Fruit fly (Drosophila melanogaster) whole organism, embryonic: ENCODE measurements around the gene LUBEL.
A peak's percentile ranks its signal among the peaks of the same experiment; 100 is the strongest.

ENCODE experiments used
- Antp ChIP-seq: fragments of 200-800 bp; sonication (Bioruptor generic); optimal IDR thresholded peaks from 3 replicates; lab custom pipeline; 2016; ENCODE audit warnings: missing biosample characterization, missing genetic modification characterization
- B-H2 ChIP-seq: fragments of 200-800 bp; sonication (Bioruptor generic); optimal IDR thresholded peaks from 2 replicates; lab custom pipeline; 2018; ENCODE audit warnings: missing biosample characterization, mild to moderate bottlenecking, missing genetic modification characterization
- BEAF-32 ChIP-seq: fragments of 200-800 bp; sonication (Bioruptor generic); optimal IDR thresholded peaks from 3 replicates; lab custom pipeline; 2017; ENCODE audit warnings: missing biosample characterization, missing genetic modification characterization, mild to moderate bottlenecking, moderate library complexity, missing genetic modification reagents
- BtbVII ChIP-seq: fragments of 200-800 bp; sonication (Bioruptor generic); optimal IDR thresholded peaks from 3 replicates; lab custom pipeline; 2017; ENCODE audit warnings: missing biosample characterization, mild to moderate bottlenecking, missing genetic modification characterization
- CG10543 ChIP-seq: fragments of 200-800 bp; sonication (Bioruptor generic); optimal IDR thresholded peaks from 3 replicates; lab custom pipeline; 2017; ENCODE audit warnings: missing biosample characterization, mild to moderate bottlenecking, missing genetic modification characterization, moderate library complexity
- CG11695 ChIP-seq: fragments of 200-800 bp; sonication (Bioruptor generic); IDR thresholded peaks from 3 replicates; pipeline ENCODE4 v1.3.6; 2022; ENCODE audit warnings: missing biosample characterization, missing genetic modification characterization
- CG1233 ChIP-seq: fragments of 200-800 bp; sonication (Bioruptor generic); optimal IDR thresholded peaks from 4 replicates; lab custom pipeline; 2018; ENCODE audit warnings: missing biosample characterization, mild to moderate bottlenecking, missing genetic modification characterization
- CG13894 ChIP-seq: fragments of 200-800 bp; sonication (Bioruptor generic); optimal IDR thresholded peaks from 3 replicates; lab custom pipeline; 2018; ENCODE audit warnings: missing biosample characterization, mild to moderate bottlenecking, missing genetic modification characterization, moderate library complexity
- CG15601 ChIP-seq: fragments of 200-800 bp; sonication (Bioruptor generic); optimal IDR thresholded peaks from 3 replicates; lab custom pipeline; 2019; ENCODE audit warnings: missing biosample characterization, mild to moderate bottlenecking, missing genetic modification characterization, moderate library complexity
- CG1602 ChIP-seq: fragments of 200-800 bp; sonication (Bioruptor generic); optimal IDR thresholded peaks from 3 replicates; lab custom pipeline; 2016; ENCODE audit warnings: missing biosample characterization, missing genetic modification characterization
- CG17186 ChIP-seq: fragments of 200-800 bp; sonication (Bioruptor generic); optimal IDR thresholded peaks from 3 replicates; lab custom pipeline; 2017; ENCODE audit warnings: missing biosample characterization, missing genetic modification reagents, missing genetic modification characterization
- CG17568 ChIP-seq: fragments of 200-800 bp; sonication (Bioruptor generic); optimal IDR thresholded peaks from 2 replicates; lab custom pipeline; 2018; ENCODE audit warnings: missing biosample characterization, mild to moderate bottlenecking, missing genetic modification characterization, moderate library complexity
- CG17612 ChIP-seq: fragments of 200-800 bp; sonication (Bioruptor generic); IDR thresholded peaks from 2 replicates; pipeline ENCODE4 v1.3.6; 2022; ENCODE audit warnings: missing biosample characterization, missing genetic modification characterization
- CG18476 ChIP-seq: fragments of 200-800 bp; sonication (Bioruptor generic); optimal IDR thresholded peaks from 2 replicates; lab custom pipeline; 2016; ENCODE audit warnings: missing biosample characterization, mild to moderate bottlenecking, missing genetic modification characterization
- CG18764 ChIP-seq: fragments of 200-800 bp; sonication (Bioruptor generic); optimal IDR thresholded peaks from 3 replicates; lab custom pipeline; 2016; ENCODE audit warnings: missing biosample characterization, missing genetic modification characterization
- CG2712 ChIP-seq: fragments of 200-800 bp; optimal IDR thresholded peaks from 3 replicates; lab custom pipeline; 2019; ENCODE audit warnings: missing biosample characterization, mild to moderate bottlenecking, missing genetic modification characterization, moderate library complexity
- CG3163 ChIP-seq: fragments of 200-800 bp; sonication (Bioruptor generic); optimal IDR thresholded peaks from 3 replicates; lab custom pipeline; 2016; ENCODE audit warnings: missing biosample characterization, missing genetic modification characterization
- CG34224 ChIP-seq: fragments of 200-800 bp; sonication (Bioruptor generic); IDR thresholded peaks from 3 replicates; pipeline ENCODE4 v1.3.6; 2022; ENCODE audit warnings: missing biosample characterization, missing genetic modification characterization; ENCODE audit not compliant: partially characterized antibody
- CG3726 ChIP-seq: fragments of 200-800 bp; sonication (Bioruptor generic); IDR thresholded peaks from 3 replicates; pipeline ENCODE4, ENCODE4 v1.3.6; 2022; ENCODE audit warnings: missing biosample characterization, missing genetic modification characterization
- CG4854 ChIP-seq: fragments of 200-800 bp; sonication (Bioruptor generic); optimal IDR thresholded peaks from 2 replicates; lab custom pipeline; 2016; ENCODE audit warnings: missing biosample characterization, missing genetic modification characterization, inconsistent platforms
- CG6689 ChIP-seq: fragments of 200-800 bp; sonication (Bioruptor generic); IDR thresholded peaks from 2 replicates; pipeline ENCODE4 v1.3.6; 2022; ENCODE audit warnings: missing biosample characterization, missing genetic modification characterization
- CG6813 ChIP-seq: fragments of 200-800 bp; sonication (Bioruptor generic); optimal IDR thresholded peaks from 2 replicates; lab custom pipeline; 2017; ENCODE audit warnings: missing biosample characterization, missing genetic modification characterization, mild to moderate bottlenecking, moderate library complexity, missing genetic modification reagents
- CG7271 ChIP-seq: fragments of 200-800 bp; sonication (Bioruptor generic); optimal IDR thresholded peaks from 2 replicates; lab custom pipeline; 2018; ENCODE audit warnings: missing biosample characterization, mild to moderate bottlenecking, missing genetic modification characterization, moderate library complexity
- CG7357 ChIP-seq: fragments of 200-800 bp; sonication (Bioruptor generic); IDR thresholded peaks from 3 replicates; pipeline ENCODE4 v1.3.6; 2022; ENCODE audit warnings: missing biosample characterization, missing genetic modification characterization
- CG7745 ChIP-seq: fragments of 200-800 bp; sonication (Bioruptor generic); optimal IDR thresholded peaks from 2 replicates; lab custom pipeline; 2018; ENCODE audit warnings: missing biosample characterization, mild to moderate bottlenecking, missing genetic modification characterization, moderate library complexity
- CG8359 ChIP-seq: fragments of 200-800 bp; sonication (Bioruptor generic); optimal IDR thresholded peaks from 2 replicates; lab custom pipeline; 2017; ENCODE audit warnings: missing biosample characterization, mild to moderate bottlenecking, missing genetic modification characterization, borderline replicate concordance
- CHES-1-like ChIP-seq: fragments of 200-800 bp; sonication (Bioruptor generic); optimal IDR thresholded peaks from 2 replicates; lab custom pipeline; 2016; ENCODE audit warnings: missing biosample characterization, missing genetic modification characterization
- Dbx ChIP-seq: fragments of 200-800 bp; sonication (Bioruptor generic); IDR thresholded peaks from 3 replicates; pipeline ENCODE4 v1.3.6; 2022; ENCODE audit warnings: missing biosample characterization, missing genetic modification characterization
- Ets97D ChIP-seq: fragments of 200-800 bp; sonication (Bioruptor generic); optimal IDR thresholded peaks from 3 replicates; lab custom pipeline; 2016; ENCODE audit warnings: missing biosample characterization, missing genetic modification characterization
- Gsc ChIP-seq: fragments of 200-800 bp; sonication (Bioruptor generic); IDR thresholded peaks from 2 replicates; pipeline ENCODE4 v1.3.6; 2022; ENCODE audit warnings: missing biosample characterization, missing genetic modification characterization
- MESR4 ChIP-seq: fragments of 200-800 bp; sonication (Bioruptor generic); optimal IDR thresholded peaks from 2 replicates; lab custom pipeline; 2018; ENCODE audit warnings: missing biosample characterization, mild to moderate bottlenecking, missing genetic modification characterization, moderate library complexity
- Med ChIP-seq: fragments of 200-800 bp; sonication (Bioruptor generic); peaks from one replicate; lab custom pipeline; 2016; ENCODE audit warnings: missing biosample characterization, missing genetic modification characterization, mild to moderate bottlenecking, inconsistent platforms, moderate library complexity
- NC2α ChIP-seq: fragments of 200-800 bp; sonication (Bioruptor generic); optimal IDR thresholded peaks from 2 replicates; lab custom pipeline; 2016; ENCODE audit warnings: missing biosample characterization, missing genetic modification characterization
- Nf-YA ChIP-seq: fragments of 200-800 bp; sonication (Bioruptor generic); IDR thresholded peaks from 2 replicates; pipeline ENCODE4 v1.3.6; 2022; ENCODE audit warnings: missing biosample characterization, missing genetic modification characterization
- NfI ChIP-seq: fragments of 200-800 bp; sonication (Bioruptor generic); optimal IDR thresholded peaks from 3 replicates; lab custom pipeline; 2018; ENCODE audit warnings: missing biosample characterization, mild to moderate bottlenecking, missing genetic modification characterization, moderate library complexity
- Sry-δ ChIP-seq: fragments of 200-800 bp; sonication (Bioruptor generic); optimal IDR thresholded peaks from 2 replicates; lab custom pipeline; 2016; ENCODE audit warnings: missing biosample characterization, missing genetic modification characterization
- ato ChIP-seq: fragments of 200-800 bp; sonication (Bioruptor generic); IDR thresholded peaks from 2 replicates; pipeline ENCODE4 v1.3.6; 2022; ENCODE audit warnings: missing biosample characterization, missing genetic modification characterization; ENCODE audit not compliant: partially characterized antibody
- bab2 ChIP-seq: fragments of 200-800 bp; sonication (Bioruptor generic); optimal IDR thresholded peaks from 2 replicates; lab custom pipeline; 2016; ENCODE audit warnings: missing biosample characterization, missing genetic modification characterization
- btn ChIP-seq: fragments of 200-800 bp; sonication (Bioruptor generic); optimal IDR thresholded peaks from 2 replicates; lab custom pipeline; 2016; ENCODE audit warnings: missing biosample characterization, missing genetic modification characterization
- cato ChIP-seq: fragments of 200-800 bp; sonication (Bioruptor generic); optimal IDR thresholded peaks from 2 replicates; lab custom pipeline; 2016; ENCODE audit warnings: missing biosample characterization, missing genetic modification characterization, borderline replicate concordance
- da ChIP-seq: fragments of 200-800 bp; sonication (Bioruptor generic); optimal IDR thresholded peaks from 2 replicates; lab custom pipeline; 2016; ENCODE audit warnings: missing biosample characterization, missing genetic modification characterization
- fd102C ChIP-seq: fragments of 200-800 bp; sonication (Bioruptor generic); optimal IDR thresholded peaks from 2 replicates; lab custom pipeline; 2018; ENCODE audit warnings: missing biosample characterization, mild to moderate bottlenecking, missing genetic modification characterization, moderate library complexity
- gcm ChIP-seq: fragments of 200-800 bp; sonication (Bioruptor generic); optimal IDR thresholded peaks from 2 replicates; lab custom pipeline; 2019; ENCODE audit warnings: missing biosample characterization, mild to moderate bottlenecking, missing genetic modification characterization, moderate library complexity
- gsb ChIP-seq: fragments of 200-800 bp; sonication (Bioruptor generic); IDR thresholded peaks from 2 replicates; pipeline ENCODE4 v1.3.6; 2022; ENCODE audit warnings: missing biosample characterization, missing genetic modification characterization
- mirr ChIP-seq: fragments of 200-800 bp; sonication (Bioruptor generic); optimal IDR thresholded peaks from 3 replicates; lab custom pipeline; 2018; ENCODE audit warnings: missing biosample characterization, mild to moderate bottlenecking, missing genetic modification characterization
- pzg ChIP-seq: fragments of 200-800 bp; sonication (Bioruptor generic); optimal IDR thresholded peaks from 3 replicates; lab custom pipeline; 2018; ENCODE audit warnings: missing biosample characterization, mild to moderate bottlenecking, missing genetic modification characterization, moderate library complexity
- row ChIP-seq: fragments of 200-800 bp; sonication (Bioruptor generic); IDR thresholded peaks from 3 replicates; pipeline ENCODE4 v1.3.6; 2022; ENCODE audit warnings: missing biosample characterization, missing genetic modification characterization
- tna ChIP-seq: fragments of 200-800 bp; sonication (Bioruptor generic); IDR thresholded peaks from 2 replicates; pipeline ENCODE4 v1.3.6; 2022; ENCODE audit warnings: missing biosample characterization, missing genetic modification characterization; ENCODE audit not compliant: partially characterized antibody
- toy ChIP-seq: fragments of 200-800 bp; sonication (Bioruptor generic); IDR thresholded peaks from 2 replicates; pipeline ENCODE4 v1.3.6; 2022; ENCODE audit warnings: missing biosample characterization, missing genetic modification characterization
- vnd ChIP-seq: fragments of 200-800 bp; sonication (Bioruptor generic); IDR thresholded peaks from 3 replicates; pipeline ENCODE4 v1.3.6; 2022; ENCODE audit warnings: missing biosample characterization, missing genetic modification characterization; ENCODE audit not compliant: partially characterized antibody
- z ChIP-seq: fragments of 200-800 bp; sonication (Bioruptor generic); IDR thresholded peaks from 3 replicates; pipeline ENCODE4 v1.3.6; 2022; ENCODE audit warnings: missing biosample characterization, missing genetic modification characterization

Gene LUBEL

dm6 chr2L:6717460-6717859 lies 55.1 kb downstream of the LUBEL start, which contains the start of gene Aatf (continued):
- TF ChIP-seq CG18764 (GFP tag; lab: Kevin White, UChicago) (no peak), da (GFP tag; lab: Kevin White, UChicago) (no peak), CG17186 (peak; percentile 72), Med (GFP tag; lab: Kevin White, UChicago) (peak; percentile 81), Gsc (GFP tag; lab: Robert Waterston, UW) (no peak), CG1233 (GFP tag; lab: Kevin White, UChicago) (no peak), row (peak; percentile 28; the same call in 1 of the 3 replicates), bab2 (GFP tag; lab: Kevin White, UChicago) (no peak), CG17612 (GFP tag; lab: Robert Waterston, UW) (no peak), CG13894 (tag; lab: Kevin White, UChicago) (no peak), gcm (GFP tag; lab: Kevin White, UChicago) (no peak), CG2712 (tag; lab: Kevin White, UChicago) (peak; percentile 14), CG10543 (no peak), fd102C (no peak), ato (GFP tag; lab: Robert Waterston, UW) (peak; percentile 64), CG8359 (GFP tag; lab: Kevin White, UChicago) (no peak), toy (GFP tag; lab: Robert Waterston, UW) (no peak), gsb (GFP tag; lab: Robert Waterston, UW) (no peak), MESR4 (GFP tag; lab: Kevin White, UChicago) (peak; percentile 92), CG17568 (GFP tag; lab: Kevin White, UChicago) (no peak), pzg (GFP tag; lab: Kevin White, UChicago) (peak; percentile 88), CG18476 (GFP tag; lab: Kevin White, UChicago) (no peak), B-H2 (GFP tag; lab: Kevin White, UChicago) (no peak), vnd (peak; percentile 64), CG4854 (GFP tag; lab: Kevin White, UChicago) (no peak), btn (GFP tag; lab: Kevin White, UChicago) (no peak), CG6689 (GFP tag; lab: Robert Waterston, UW) (no peak), CG7271 (tag; lab: Kevin White, UChicago) (peak; percentile 7), CG15601 (tag; lab: Kevin White, UChicago) (no peak), CG3726 (no peak), CG3163 (no peak), tna (GFP tag; lab: Robert Waterston, UW) (peak; percentile 72), Ets97D (GFP tag; lab: Kevin White, UChicago) (peak; percentile 8), CG1602 (GFP tag; lab: Kevin White, UChicago) (no peak), Nf-YA (no peak), CHES-1-like (no peak), BtbVII (GFP tag; lab: Kevin White, UChicago) (no peak), CG7357 (no peak), z (GFP tag; lab: Robert Waterston, UW) (no peak), mirr (GFP tag; lab: Kevin White, UChicago) (no peak), Dbx (GFP tag; lab: Robert Waterston, UW) (peak; percentile 52; the same call in 2 of the 3 replicates), CG6813 (GFP tag; lab: Kevin White, UChicago) (no peak), BEAF-32 (GFP tag; lab: Kevin White, UChicago) (peak; percentile 88), NC2α (no peak), CG11695 (GFP tag; lab: Robert Waterston, UW) (no peak), cato (GFP tag; lab: Kevin White, UChicago) (no peak), CG34224 (GFP tag; lab: Robert Waterston, UW) (peak; percentile 88), CG7745 (tag; lab: Kevin White, UChicago) (no peak), Antp (GFP tag; lab: Kevin White, UChicago) (peak; percentile 13), Sry-δ (GFP tag; lab: Kevin White, UChicago) (peak; percentile 97), NfI (GFP tag; lab: Kevin White, UChicago) (no peak)
